Worm (Caenorhabditis elegans) whole organism, mixed stage, embryonic: ENCODE data around the gene tsp-11.

Experiments
- bed-3 ChIP-seq: fragments of 200-800 bp; sonication (Bioruptor generic); optimal IDR thresholded peaks from 3 replicates; lab custom pipeline; 2018; ENCODE audit warnings: mild to moderate bottlenecking, missing genetic modification characterization, moderate library complexity, missing compliant biosample characterization
- blmp-1 ChIP-seq: fragments of 150-350 bp; optimal IDR thresholded peaks from 2 replicates; lab custom pipeline; 2014; ENCODE audit warnings: missing biosample characterization, missing genetic modification characterization
- ces-1 ChIP-seq: fragments of 150-350 bp; optimal IDR thresholded peaks from 2 replicates; lab custom pipeline; 2014; ENCODE audit warnings: missing biosample characterization, missing genetic modification reagents, missing genetic modification characterization
- elt-1 ChIP-seq: sonication (generic microtip); optimal IDR thresholded peaks from 2 replicates; lab custom pipeline; 2017; ENCODE audit warnings: missing genetic modification characterization, mild to moderate bottlenecking, missing compliant biosample characterization, antibody characterized with exemption, moderate library complexity, borderline replicate concordance; ENCODE audit not compliant: insufficient read depth
- elt-3 ChIP-seq: fragments of 150-350 bp; optimal IDR thresholded peaks from 2 replicates; lab custom pipeline; 2014; ENCODE audit warnings: missing biosample characterization, missing genetic modification characterization
- lsy-2 ChIP-seq: fragments of 150-350 bp; optimal IDR thresholded peaks from 2 replicates; lab custom pipeline; 2014; ENCODE audit warnings: missing biosample characterization, missing genetic modification characterization
- mab-5 ChIP-seq: fragments of 150-350 bp; optimal IDR thresholded peaks from 2 replicates; lab custom pipeline; 2014; ENCODE audit warnings: missing biosample characterization, missing genetic modification characterization
- nhr-12 ChIP-seq: fragments of 150-350 bp; optimal IDR thresholded peaks from 2 replicates; lab custom pipeline; 2014; ENCODE audit warnings: missing biosample characterization, missing genetic modification characterization
- nhr-28 ChIP-seq: fragments of 150-350 bp; optimal IDR thresholded peaks from 2 replicates; lab custom pipeline; 2014; ENCODE audit warnings: missing biosample characterization, missing genetic modification characterization
- nhr-76 ChIP-seq: sonication (generic microtip); optimal IDR thresholded peaks from 2 replicates; lab custom pipeline; 2017; ENCODE audit warnings: missing biosample characterization, missing genetic modification characterization
- pha-4 ChIP-seq: fragments of 150-350 bp; optimal IDR thresholded peaks from 2 replicates; lab custom pipeline; 2018; ENCODE audit warnings: missing biosample characterization, missing genetic modification reagents, missing genetic modification characterization
- unc-39 ChIP-seq: fragments of 150-350 bp; optimal IDR thresholded peaks from 2 replicates; lab custom pipeline; 2014; ENCODE audit warnings: missing biosample characterization, missing genetic modification characterization

DNA sequence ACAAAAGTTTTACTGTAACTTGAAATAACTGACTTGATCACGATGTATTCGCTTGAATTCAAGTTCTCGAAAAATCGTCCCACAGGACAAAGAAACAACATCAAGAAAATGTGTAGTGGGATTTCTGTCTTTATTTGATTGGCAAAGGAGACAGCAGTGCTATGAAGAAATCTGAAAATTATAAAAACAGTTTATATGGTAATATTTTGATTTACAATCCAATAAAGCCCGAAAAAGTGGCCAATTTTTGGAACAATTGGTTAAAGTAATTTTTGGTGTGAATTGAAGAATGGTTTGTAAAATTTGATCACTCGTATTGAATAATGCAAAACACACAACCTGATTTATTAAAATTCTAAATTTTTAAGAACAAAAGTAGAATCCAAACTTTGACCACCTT is 17.9 kb downstream of the tsp-11 start, which contains the start of gene Y81B9A.4:
- TF ChIP-seq unc-39 (tag; lab: Kevin White, UChicago): no peak
- TF ChIP-seq elt-1: no peak
- TF ChIP-seq nhr-28: no peak
- no peak for TF ChIP-seq ces-1
- no peak for TF ChIP-seq bed-3 (GFP tag; lab: Kevin White, UChicago)
- no peak for TF ChIP-seq nhr-12
- no peak for TF ChIP-seq blmp-1 (tag; lab: Kevin White, UChicago)
- no peak for TF ChIP-seq mab-5 (tag; lab: Kevin White, UChicago)
- no peak for TF ChIP-seq pha-4 (tag; lab: Kevin White, UChicago)
- TF ChIP-seq lsy-2 (tag; lab: Kevin White, UChicago): no peak
- no peak for TF ChIP-seq nhr-76 (tag; lab: Kevin White, UChicago)
- no peak for TF ChIP-seq elt-3 (tag; lab: Kevin White, UChicago)
